Worm (Caenorhabditis elegans) whole organism, midembryonic: ENCODE data around the gene drr-1.

ENCODE experiments used
- cog-1 ChIP-seq: sonication (generic microtip); optimal IDR thresholded peaks from 2 replicates; lab custom pipeline; 2016; ENCODE audit warnings: missing genetic modification characterization, missing compliant biosample characterization
- flt-1 ChIP-seq: fragments of 200-800 bp; sonication (Bioruptor generic); IDR thresholded peaks from 2 replicates; pipeline ENCODE4 v1.3.6; 2022; ENCODE audit warnings: missing genetic modification characterization, missing compliant biosample characterization
- med-1 ChIP-seq: sonication (generic microtip); optimal IDR thresholded peaks from 2 replicates; lab custom pipeline; 2017; ENCODE audit warnings: missing genetic modification characterization, mild to moderate bottlenecking, missing compliant biosample characterization, antibody characterized with exemption, missing genetic modification reagents; ENCODE audit not compliant: insufficient read depth
- ref-1 ChIP-seq: fragments of 200-800 bp; sonication (Bioruptor generic); conservative IDR thresholded peaks from 2 replicates; pipeline ENCODE4 v1.3.6; 2022; ENCODE audit warnings: missing genetic modification reagents, missing genetic modification characterization, missing compliant biosample characterization
- tab-1 ChIP-seq: fragments of 200-800 bp; sonication (Bioruptor generic); IDR thresholded peaks from 2 replicates; pipeline ENCODE4 v1.3.6; 2022; ENCODE audit warnings: missing genetic modification characterization, missing compliant biosample characterization
- ztf-23 ChIP-seq: fragments of 200-800 bp; sonication (Bioruptor generic); IDR thresholded peaks from 2 replicates; pipeline ENCODE4 v1.3.6; 2022; ENCODE audit warnings: missing genetic modification reagents, missing genetic modification characterization, missing compliant biosample characterization
- ztf-29 ChIP-seq: fragments of 200-800 bp; sonication (Bioruptor generic); IDR thresholded peaks from 2 replicates; pipeline ENCODE4 v1.3.6; 2022; ENCODE audit warnings: missing genetic modification reagents, missing genetic modification characterization, missing compliant biosample characterization

- TF ChIP-seq med-1 (GFP tag; lab: Kevin White, UChicago) (no peak), ztf-23 (GFP tag; lab: Robert Waterston, UW) (no peak), cog-1 (tag; lab: Kevin White, UChicago) (no peak), ref-1 (GFP tag; lab: Robert Waterston, UW) (no peak), flt-1 (GFP tag; lab: Robert Waterston, UW) (no peak), tab-1 (GFP tag; lab: Robert Waterston, UW) (no peak), ztf-29 (GFP tag; lab: Robert Waterston, UW) (no peak)
Observed at ce11 chrII:13501575-13501974, 5.9 kb upstream of the drr-1 start, which contains the start of gene F45H10.5.
